Worm (Caenorhabditis elegans): ENCODE results near the gene R13D11.4.

Gene R13D11.4

DNA sequence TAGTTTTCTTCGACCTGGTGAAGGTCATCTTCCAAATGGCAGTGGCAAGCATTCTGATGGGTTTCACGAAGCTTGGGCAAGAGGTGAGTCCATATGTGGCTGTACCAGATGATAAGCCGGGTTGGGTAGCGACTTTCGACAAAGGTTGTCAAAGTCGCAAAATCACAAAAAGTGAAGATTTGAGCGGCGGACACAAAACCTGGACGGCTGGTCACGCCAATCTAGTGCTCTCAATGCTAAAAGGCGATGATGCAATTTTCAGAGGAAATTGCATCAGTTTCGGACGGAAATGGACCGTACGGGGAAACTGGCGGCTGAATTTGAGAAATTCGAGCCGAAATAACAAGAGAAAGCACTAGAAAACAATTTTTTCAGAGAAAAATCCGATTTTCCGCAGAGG, 13.4 kb upstream of the R13D11.4 start:
- TF ChIP-seq elt-3 (tag; optimal IDR thresholded peaks at IDR 0.05) (no peak), hmg-11 (tag; optimal IDR thresholded peaks at IDR 0.05) (no peak), unc-39 (tag; optimal IDR thresholded peaks at IDR 0.05) (no peak), nhr-12 (tag; optimal IDR thresholded peaks at IDR 0.05) (no peak), ceh-82 (tag; optimal IDR thresholded peaks at IDR 0.05) (no peak), ceh-28 (tag; optimal IDR thresholded peaks at IDR 0.05) (no peak), ztf-11 (tag; optimal IDR thresholded peaks at IDR 0.05) (no peak), fkh-2 (tag; optimal IDR thresholded peaks at IDR 0.05) (no peak), nhr-76 (tag; optimal IDR thresholded peaks at IDR 0.05) (no peak), mml-1 (tag; optimal IDR thresholded peaks at IDR 0.05) (no peak), nhr-67 (tag; optimal IDR thresholded peaks at IDR 0.05) (no peak)

DNA sequence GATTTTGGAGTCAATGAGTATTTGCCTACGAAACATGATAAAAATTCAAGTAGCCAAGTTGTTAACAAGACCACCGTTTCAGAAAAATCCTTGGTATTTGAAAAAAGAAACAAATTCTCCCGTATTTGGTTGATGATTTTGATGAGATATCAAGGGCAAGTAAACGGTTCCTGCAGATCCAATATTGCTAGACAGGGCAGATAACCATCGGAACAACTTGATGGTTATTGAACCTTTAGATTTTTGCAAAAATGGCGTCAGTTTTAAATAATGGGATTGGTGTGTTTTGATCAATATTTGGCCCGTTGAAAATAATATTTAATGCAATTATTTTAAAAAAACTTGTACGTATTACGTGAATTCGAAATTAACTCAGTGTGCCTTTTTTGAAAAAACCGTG, 10.3 kb upstream of the R13D11.4 start:
- TF ChIP-seq elt-1 (tag; optimal IDR thresholded peaks at IDR 0.05) (peak; percentile 52), nhr-67 (tag; optimal IDR thresholded peaks at IDR 0.05) (no peak)

DNA sequence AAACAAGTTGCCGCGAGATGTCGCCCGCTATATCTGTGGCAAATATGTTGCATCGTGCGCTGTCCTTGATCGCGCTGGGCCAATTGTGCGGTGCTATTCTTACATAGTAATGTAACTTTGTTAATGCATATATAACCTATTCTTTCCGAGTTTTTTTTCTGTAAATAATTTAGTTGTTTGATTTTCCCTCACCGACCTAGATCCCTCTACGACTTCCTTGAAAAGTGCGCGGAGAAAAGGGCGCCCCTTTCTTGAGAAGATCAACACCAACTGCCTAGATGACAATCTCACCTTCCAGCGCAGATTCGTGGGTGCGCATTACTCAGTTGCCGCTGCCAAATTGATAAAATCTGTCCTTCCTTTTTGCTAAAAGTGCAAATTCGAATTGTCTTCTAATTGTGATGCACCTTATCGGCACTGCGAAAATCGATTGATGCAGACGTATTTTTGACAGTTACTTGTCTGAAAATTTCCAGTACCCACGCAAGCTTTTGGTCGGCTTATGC, 9.0 kb upstream of the R13D11.4 start:
- no peak for TF ChIP-seq tbx-2 (tag; optimal IDR thresholded peaks at IDR 0.05)
- TF ChIP-seq elt-1 (tag; optimal IDR thresholded peaks at IDR 0.05): peak; percentile 84
- no peak for TF ChIP-seq aly-2 (tag; optimal IDR thresholded peaks at IDR 0.05)
- TF ChIP-seq unc-62 (GFP tag; optimal IDR thresholded peaks at IDR 0.05): no peak
- no peak for TF ChIP-seq mml-1 (tag; optimal IDR thresholded peaks at IDR 0.05)
- TF ChIP-seq sea-2 (GFP tag; optimal IDR thresholded peaks at IDR 0.05): no peak
- peak; percentile 39 for TF ChIP-seq nhr-25 (tag; optimal IDR thresholded peaks at IDR 0.05)
- TF ChIP-seq fkh-2 (tag; optimal IDR thresholded peaks at IDR 0.05): no peak
- no peak for TF ChIP-seq nhr-237 (tag; optimal IDR thresholded peaks at IDR 0.05)
- no peak for TF ChIP-seq skn-1 (tag; optimal IDR thresholded peaks at IDR 0.05)
- TF ChIP-seq elt-2 (tag; optimal IDR thresholded peaks at IDR 0.05): no peak
- no peak for TF ChIP-seq egl-5 (tag; optimal IDR thresholded peaks at IDR 0.05)
- peak; percentile 21 for TF ChIP-seq nhr-23 (tag; optimal IDR thresholded peaks at IDR 0.05)
- TF ChIP-seq ztf-11 (tag; optimal IDR thresholded peaks at IDR 0.05): no peak
- no peak for TF ChIP-seq hmg-11 (tag; optimal IDR thresholded peaks at IDR 0.05)
- TF ChIP-seq mdl-1 (tag; optimal IDR thresholded peaks at IDR 0.05): no peak

DNA sequence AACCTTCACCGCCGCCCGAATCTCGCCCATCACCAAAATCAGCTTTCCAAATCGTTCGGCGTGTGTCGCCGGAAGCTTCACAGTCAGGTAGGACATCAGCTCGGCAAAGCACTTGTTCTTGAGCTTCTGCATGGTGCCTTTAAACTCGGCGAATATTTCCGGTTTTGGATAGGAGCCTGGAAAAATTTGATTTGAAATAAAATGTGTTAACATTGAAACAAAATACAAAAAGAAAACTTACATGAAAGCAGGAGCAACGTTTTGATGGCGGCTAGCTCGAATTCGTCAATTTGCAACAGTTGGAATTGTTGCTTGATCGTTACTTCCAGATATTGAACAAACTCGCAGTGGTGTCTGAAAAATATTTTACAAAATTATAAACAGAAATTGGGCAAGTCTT, 7.9 kb upstream of the R13D11.4 start:
- TF ChIP-seq fkh-10 (GFP tag; optimal IDR thresholded peaks at IDR 0.05): no peak
- no peak for TF ChIP-seq egl-27 (tag; optimal IDR thresholded peaks at IDR 0.05)
- TF ChIP-seq skn-1 (tag; optimal IDR thresholded peaks at IDR 0.05): no peak
- no peak for TF ChIP-seq sea-2 (GFP tag; optimal IDR thresholded peaks at IDR 0.05)
- TF ChIP-seq nhr-28 (tag; optimal IDR thresholded peaks at IDR 0.05): no peak
- TF ChIP-seq nhr-25 (tag; optimal IDR thresholded peaks at IDR 0.05): no peak

DNA sequence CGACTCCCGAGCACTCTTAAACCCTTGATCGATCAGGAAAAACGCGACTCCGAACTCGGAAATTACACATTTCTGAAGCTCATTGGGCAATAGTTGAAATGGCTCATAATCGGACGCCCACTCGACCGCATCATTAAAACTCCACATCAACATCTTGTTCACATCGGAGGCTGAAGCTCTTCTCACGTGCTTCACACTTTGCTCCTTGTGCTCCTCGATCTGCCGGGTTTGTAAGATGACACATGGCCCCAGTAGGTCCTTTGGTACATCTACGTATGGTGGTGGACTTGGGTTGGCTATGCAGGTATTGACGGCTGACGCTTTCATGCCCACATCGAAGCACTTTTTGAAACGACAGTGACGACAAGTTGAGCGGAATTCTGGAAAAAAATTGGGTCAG, 7.1 kb upstream of the R13D11.4 start:
- TF ChIP-seq sea-2 (GFP tag; optimal IDR thresholded peaks at IDR 0.05): no peak
- no peak for TF ChIP-seq nhr-28 (tag; optimal IDR thresholded peaks at IDR 0.05)
- no peak for TF ChIP-seq unc-62 (GFP tag; optimal IDR thresholded peaks at IDR 0.05)
- TF ChIP-seq lin-15B (tag; optimal IDR thresholded peaks at IDR 0.05): no peak
- no peak for TF ChIP-seq ama-1 (optimal IDR thresholded peaks at IDR 0.05)
- TF ChIP-seq nhr-43 (tag; optimal IDR thresholded peaks at IDR 0.05; ENCODE audit: poor library complexity, severe bottlenecking): no peak
- TF ChIP-seq hmg-11 (tag; optimal IDR thresholded peaks at IDR 0.05): no peak
- TF ChIP-seq elt-2 (tag; optimal IDR thresholded peaks at IDR 0.05): no peak
- no peak for TF ChIP-seq ztf-11 (tag; optimal IDR thresholded peaks at IDR 0.05)

DNA sequence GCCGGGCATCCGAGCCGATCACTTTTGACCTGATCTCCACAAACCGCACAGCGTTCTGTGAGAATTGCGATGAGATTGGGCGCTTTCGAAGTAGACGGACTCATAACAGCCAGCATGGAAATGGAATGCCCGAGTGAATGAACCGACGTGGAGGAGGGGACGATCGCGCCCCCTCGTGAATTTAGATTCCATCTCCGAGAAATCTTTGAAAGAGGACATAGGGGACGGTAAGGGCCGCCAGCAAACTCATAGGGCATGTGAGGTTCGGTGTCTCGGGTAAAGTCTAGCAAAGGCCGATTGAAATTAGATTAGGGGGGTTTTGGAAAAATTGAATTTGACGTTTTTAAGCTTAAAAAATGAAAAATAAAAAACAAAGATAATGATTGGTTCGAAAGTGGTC, 6.1 kb upstream of the R13D11.4 start, which contains the start of gene nhr-270:
nhr-270 (minus strand) TSS at position 257 of the 400 bp plus-strand sequence.
- TF ChIP-seq mml-1 (tag; optimal IDR thresholded peaks at IDR 0.05): no peak
- TF ChIP-seq ceh-28 (tag; optimal IDR thresholded peaks at IDR 0.05): no peak
- no peak for TF ChIP-seq ama-1 (optimal IDR thresholded peaks at IDR 0.05)
- no peak for TF ChIP-seq nhr-12 (tag; optimal IDR thresholded peaks at IDR 0.05)
- no peak for TF ChIP-seq nhr-43 (tag; optimal IDR thresholded peaks at IDR 0.05; ENCODE audit: poor library complexity, severe bottlenecking)
- TF ChIP-seq nhr-23 (tag; optimal IDR thresholded peaks at IDR 0.05): peak; percentile 2
- no peak for TF ChIP-seq unc-39 (tag; optimal IDR thresholded peaks at IDR 0.05)
- no peak for TF ChIP-seq zag-1 (tag; optimal IDR thresholded peaks at IDR 0.05)
- no peak for TF ChIP-seq egl-27 (tag; optimal IDR thresholded peaks at IDR 0.05)
- TF ChIP-seq ceh-82 (tag; optimal IDR thresholded peaks at IDR 0.05): no peak
- TF ChIP-seq elt-3 (tag; optimal IDR thresholded peaks at IDR 0.05): no peak
- TF ChIP-seq ztf-11 (tag; optimal IDR thresholded peaks at IDR 0.05): no peak
- TF ChIP-seq elt-1 (tag; optimal IDR thresholded peaks at IDR 0.05): peak; percentile 7
- TF ChIP-seq elt-2 (tag; optimal IDR thresholded peaks at IDR 0.05): no peak
- no peak for TF ChIP-seq pqm-1 (tag; optimal IDR thresholded peaks at IDR 0.05)
- no peak for TF ChIP-seq unc-62 (GFP tag; optimal IDR thresholded peaks at IDR 0.05)
- no peak for TF ChIP-seq hmg-11 (tag; optimal IDR thresholded peaks at IDR 0.05)
- TF ChIP-seq aly-2 (tag; optimal IDR thresholded peaks at IDR 0.05): no peak
- TF ChIP-seq lin-39 (tag; optimal IDR thresholded peaks at IDR 0.05): no peak
- no peak for TF ChIP-seq eor-1 (tag; optimal IDR thresholded peaks at IDR 0.05)
- TF ChIP-seq fkh-10 (GFP tag; optimal IDR thresholded peaks at IDR 0.05): no peak
- peak; percentile 0 for TF ChIP-seq nhr-25 (tag; optimal IDR thresholded peaks at IDR 0.05)

All from whole organism, L3 larva.